Fruit fly (Drosophila melanogaster): Measurements from ENCODE around the gene wor.

Gene wor

DNA sequence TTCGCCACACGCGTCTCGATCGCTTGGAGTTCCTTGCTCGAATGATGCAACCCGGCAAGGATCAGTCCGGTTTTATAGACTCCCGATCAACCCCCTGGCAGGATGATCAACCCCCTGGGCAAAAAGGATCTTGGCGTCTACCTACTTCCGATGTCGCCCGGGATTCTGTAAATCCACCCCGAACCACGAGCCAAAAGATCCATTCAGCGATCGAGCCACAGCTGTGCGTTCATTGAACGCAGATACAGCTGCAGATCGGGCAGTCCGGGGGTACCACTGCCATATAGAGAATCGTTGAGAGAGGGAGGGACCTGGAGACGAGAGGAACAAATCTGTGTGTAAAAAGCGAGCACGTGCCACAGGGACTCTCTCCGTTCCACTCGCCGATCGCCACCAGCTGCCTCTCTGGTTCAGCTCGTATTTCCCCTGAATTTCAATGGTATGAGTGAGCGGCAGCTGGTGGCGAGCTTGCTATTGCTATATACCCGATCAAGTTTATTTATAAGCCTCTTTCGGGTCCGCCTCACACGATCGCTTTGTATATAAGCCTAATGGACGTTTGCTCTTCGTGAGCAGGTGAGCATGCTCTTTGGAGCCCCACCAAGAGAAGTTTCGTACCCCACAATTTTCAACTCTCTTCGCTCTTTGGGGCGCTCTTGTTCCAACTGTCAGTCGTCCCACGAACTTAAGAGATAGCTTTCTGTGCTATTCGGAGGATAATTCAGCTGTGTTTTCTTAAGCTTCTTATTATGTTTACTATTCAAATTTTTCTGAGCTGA is at the start of gene wor:
TSS of gene wor (minus strand) at position 51 of the 779 bp plus-strand sequence.
- TF ChIP-seq CG4318 (GFP tag; optimal IDR thresholded peaks at IDR 0.05) (no peak), topi (GFP tag; optimal IDR thresholded peaks at IDR 0.05) (no peak), CG32006 (GFP tag; optimal IDR thresholded peaks at IDR 0.05) (no peak), Hr4 (GFP tag; optimal IDR thresholded peaks at IDR 0.05) (no peak), CG6808 (GFP tag; optimal IDR thresholded peaks at IDR 0.05) (no peak), Eip78C (GFP tag) (peak; percentile 4), CG16779 (tag; optimal IDR thresholded peaks at IDR 0.05) (no peak), CG6854 (GFP tag; optimal IDR thresholded peaks at IDR 0.05) (peak; percentile 7), net (GFP tag; optimal IDR thresholded peaks at IDR 0.05) (no peak), acj6 (GFP tag; optimal IDR thresholded peaks at IDR 0.05) (no peak), CG11294 (GFP tag; IDR thresholded peaks at IDR 0.05) (no peak), achi (GFP tag; optimal IDR thresholded peaks at IDR 0.05) (no peak), Hr39 (GFP tag; optimal IDR thresholded peaks at IDR 0.05) (no peak), CG3032 (tag; optimal IDR thresholded peaks at IDR 0.05) (no peak), salr (GFP tag; optimal IDR thresholded peaks at IDR 0.05) (no peak), fd85E (GFP tag; optimal IDR thresholded peaks at IDR 0.05) (no peak), CG11762 (GFP tag; optimal IDR thresholded peaks at IDR 0.05; ENCODE audit: insufficient read depth) (no peak), Hr38 (GFP tag; optimal IDR thresholded peaks at IDR 0.05) (no peak), ss (GFP tag; optimal IDR thresholded peaks at IDR 0.05) (peak in 1 of 2 experiments; percentile 26), vri (GFP tag; optimal IDR thresholded peaks at IDR 0.05) (no peak), fkh (GFP tag; optimal IDR thresholded peaks at IDR 0.05) (no peak), Eip75B (GFP tag; optimal IDR thresholded peaks at IDR 0.05) (no peak), CG7368 (GFP tag; optimal IDR thresholded peaks at IDR 0.05) (no peak), Smox (GFP tag; optimal IDR thresholded peaks at IDR 0.05) (no peak), Ets21C (GFP tag; optimal IDR thresholded peaks at IDR 0.05) (no peak), CG15336 (GFP tag; IDR thresholded peaks at IDR 0.05) (peak; percentile 29; the same call in 1 of the 2 replicates), OdsH (GFP tag; optimal IDR thresholded peaks at IDR 0.05) (no peak), CG3919 (GFP tag; optimal IDR thresholded peaks at IDR 0.05) (no peak), eg (GFP tag; IDR thresholded peaks at IDR 0.05) (no peak), cyc (GFP tag; optimal IDR thresholded peaks at IDR 0.05) (no peak), CG8119 (GFP tag; IDR thresholded peaks at IDR 0.05) (no peak), Sox14 (GFP tag; optimal IDR thresholded peaks at IDR 0.05) (no peak), CG10669 (GFP tag; optimal IDR thresholded peaks at IDR 0.05) (no peak), spab (GFP tag; optimal IDR thresholded peaks at IDR 0.05) (no peak)

DNA sequence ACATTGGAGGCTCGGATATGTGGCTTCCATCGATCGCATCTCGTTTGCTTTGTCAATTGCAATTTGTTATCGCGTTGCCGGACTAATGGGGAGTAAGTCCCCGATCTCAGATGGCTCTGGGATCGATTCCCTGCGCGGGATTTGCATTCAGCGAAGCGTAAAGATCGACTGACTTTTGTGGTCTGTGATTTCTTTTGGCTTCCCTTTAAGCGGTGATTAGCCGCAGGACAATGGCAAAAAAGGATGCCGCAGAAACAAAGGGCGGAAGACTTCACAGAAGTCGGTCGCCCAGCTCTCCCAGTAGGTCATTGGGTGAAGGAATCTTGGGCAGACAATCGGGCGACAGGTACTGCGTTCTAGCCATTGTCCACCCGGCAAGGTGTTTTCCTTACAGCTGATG is 49.5 kb upstream of the wor start:
- no peak for TF ChIP-seq CG10631 (GFP tag; optimal IDR thresholded peaks at IDR 0.05)
- no peak for TF ChIP-seq topi (GFP tag; optimal IDR thresholded peaks at IDR 0.05)
- no peak for TF ChIP-seq acj6 (GFP tag; optimal IDR thresholded peaks at IDR 0.05)
- TF ChIP-seq Gug (GFP tag; IDR thresholded peaks at IDR 0.05) = no peak
- peak; percentile 53 for TF ChIP-seq svp (GFP tag)
- no peak for TF ChIP-seq CG11902 (GFP tag; optimal IDR thresholded peaks at IDR 0.05)

dm6 chr2L:15474402-15474801 is 49.0 kb upstream of the wor start:
- peak; percentile 27 for TF ChIP-seq CG3919 (GFP tag; optimal IDR thresholded peaks at IDR 0.05)
- no peak for TF ChIP-seq CG3032 (tag; optimal IDR thresholded peaks at IDR 0.05)
- no peak for TF ChIP-seq CG6808 (GFP tag; optimal IDR thresholded peaks at IDR 0.05)
- no peak for TF ChIP-seq CG11762 (GFP tag; optimal IDR thresholded peaks at IDR 0.05; ENCODE audit: insufficient read depth)
- TF ChIP-seq ss (GFP tag; optimal IDR thresholded peaks at IDR 0.05) = no peak
- TF ChIP-seq CG15336 (GFP tag; IDR thresholded peaks at IDR 0.05) = peak; percentile 71
- TF ChIP-seq net (GFP tag; optimal IDR thresholded peaks at IDR 0.05) = no peak
- TF ChIP-seq CG32006 (GFP tag; optimal IDR thresholded peaks at IDR 0.05) = peak; percentile 76
- TF ChIP-seq Gug (GFP tag; IDR thresholded peaks at IDR 0.05) = peak; percentile 37; the same call in 1 of the 2 replicates
- TF ChIP-seq pdm3 (GFP tag; optimal IDR thresholded peaks at IDR 0.05) = peak; percentile 35
- peak; percentile 8 for TF ChIP-seq acj6 (GFP tag; optimal IDR thresholded peaks at IDR 0.05)
- no peak for TF ChIP-seq Sox15 (GFP tag; optimal IDR thresholded peaks at IDR 0.05)
- TF ChIP-seq Blimp-1 (GFP tag; optimal IDR thresholded peaks at IDR 0.05) = no peak
- 0 out of 2 replicates have a peak, but pooled peaks have one; percentile 16 for TF ChIP-seq CG11294 (GFP tag; IDR thresholded peaks at IDR 0.05)
- no peak for TF ChIP-seq svp (GFP tag)
- TF ChIP-seq CG34406 (GFP tag; optimal IDR thresholded peaks at IDR 0.05) = no peak
- TF ChIP-seq eg (GFP tag; IDR thresholded peaks at IDR 0.05) = peak; percentile 54; the same call in 1 of the 3 replicates
- TF ChIP-seq CG6276 (GFP tag; optimal IDR thresholded peaks at IDR 0.05) = peak; percentile 53
- TF ChIP-seq CG8119 (GFP tag; IDR thresholded peaks at IDR 0.05) = peak; percentile 70; the same call in 2 of the 3 replicates
- peak; percentile 7 for TF ChIP-seq CG10631 (GFP tag; optimal IDR thresholded peaks at IDR 0.05)
- TF ChIP-seq CG6163 (GFP tag; IDR thresholded peaks at IDR 0.05) = 0 out of 3 replicates have a peak, but pooled peaks have one; percentile 17
- TF ChIP-seq Ets96B (tag; optimal IDR thresholded peaks at IDR 0.05) = peak; percentile 4
- no peak for TF ChIP-seq Eip93F (GFP tag; optimal IDR thresholded peaks at IDR 0.05)
- TF ChIP-seq Hr4 (GFP tag; optimal IDR thresholded peaks at IDR 0.05) = peak; percentile 45
- peak; percentile 10 for TF ChIP-seq achi (GFP tag; optimal IDR thresholded peaks at IDR 0.05)

Data from whole organism, prepupa.